Worm (Caenorhabditis elegans) whole organism, late embryonic: ENCODE measurements around the gene cTel55X.1.
A peak's percentile ranks its signal among the peaks of the same experiment; 100 is the strongest.

Source experiments
- F13H6.1 ChIP-seq: sonication (generic microtip); optimal IDR thresholded peaks from 2 replicates; lab custom pipeline; 2016; ENCODE audit warnings: missing genetic modification characterization, missing compliant biosample characterization
- K02D7.2 ChIP-seq: sonication (generic microtip); optimal IDR thresholded peaks from 2 replicates; lab custom pipeline; 2017; ENCODE audit warnings: mild to moderate bottlenecking, missing genetic modification characterization, missing compliant biosample characterization
- K09A11.1 ChIP-seq: sonication (generic microtip); optimal IDR thresholded peaks from 2 replicates; lab custom pipeline; 2017; ENCODE audit warnings: antibody characterized with exemption, mild to moderate bottlenecking, missing genetic modification characterization, missing compliant biosample characterization; ENCODE audit not compliant: insufficient read depth
- Y22D7AL.16 ChIP-seq: sonication (generic microtip); optimal IDR thresholded peaks from 2 replicates; lab custom pipeline; 2016; ENCODE audit warnings: missing genetic modification characterization, missing compliant biosample characterization
- ceh-18 ChIP-seq: sonication (generic microtip); optimal IDR thresholded peaks from 2 replicates; lab custom pipeline; 2016; ENCODE audit warnings: missing genetic modification characterization, missing compliant biosample characterization
- ceh-2 ChIP-seq: sonication (generic microtip); optimal IDR thresholded peaks from 2 replicates; lab custom pipeline; 2016; ENCODE audit warnings: missing genotype, missing genetic modification characterization, missing compliant biosample characterization
- ceh-24 ChIP-seq: sonication (generic microtip); optimal IDR thresholded peaks from 2 replicates; lab custom pipeline; 2016; ENCODE audit warnings: mild to moderate bottlenecking, missing genetic modification characterization, missing compliant biosample characterization
- ceh-31 ChIP-seq: sonication (generic microtip); optimal IDR thresholded peaks from 2 replicates; lab custom pipeline; 2016; ENCODE audit warnings: missing genetic modification characterization, missing compliant biosample characterization
- ceh-34 ChIP-seq: sonication (generic microtip); optimal IDR thresholded peaks from 2 replicates; lab custom pipeline; 2016; ENCODE audit warnings: mild to moderate bottlenecking, missing genetic modification characterization, missing compliant biosample characterization
- ceh-48 ChIP-seq: sonication (generic microtip); optimal IDR thresholded peaks from 2 replicates; lab custom pipeline; 2016; ENCODE audit warnings: missing genetic modification characterization, inconsistent platforms, missing compliant biosample characterization
- ceh-9 ChIP-seq: sonication (generic microtip); optimal IDR thresholded peaks from 2 replicates; lab custom pipeline; 2016; ENCODE audit warnings: mild to moderate bottlenecking, missing genetic modification characterization, inconsistent platforms, missing compliant biosample characterization
- dmd-4 ChIP-seq: sonication (generic microtip); optimal IDR thresholded peaks from 2 replicates; lab custom pipeline; 2016; ENCODE audit warnings: borderline replicate concordance, missing genetic modification characterization, missing compliant biosample characterization
- dve-1 ChIP-seq: sonication (generic microtip); optimal IDR thresholded peaks from 2 replicates; lab custom pipeline; 2017; ENCODE audit warnings: antibody characterized with exemption, mild to moderate bottlenecking, missing genetic modification characterization, missing compliant biosample characterization
- elt-2 ChIP-seq: sonication (generic microtip); optimal IDR thresholded peaks from 2 replicates; lab custom pipeline; 2016; ENCODE audit warnings: missing genetic modification reagents, missing genetic modification characterization, missing compliant biosample characterization
- fkh-10 ChIP-seq: fragments of 150-350 bp; optimal IDR thresholded peaks from 2 replicates; lab custom pipeline; 2014; ENCODE audit warnings: missing biosample characterization, missing genetic modification reagents, missing genetic modification characterization
- gmeb-2 ChIP-seq: sonication (generic microtip); optimal IDR thresholded peaks from 2 replicates; lab custom pipeline; 2016; ENCODE audit warnings: missing genetic modification characterization, inconsistent platforms, missing compliant biosample characterization
- hlh-13 ChIP-seq: fragments of 200-800 bp; sonication (Bioruptor generic); optimal IDR thresholded peaks from 2 replicates; lab custom pipeline; 2018; ENCODE audit warnings: mild to moderate bottlenecking, missing genetic modification characterization, missing compliant biosample characterization
- hlh-15 ChIP-seq: sonication (generic microtip); optimal IDR thresholded peaks from 2 replicates; lab custom pipeline; 2016; ENCODE audit warnings: missing genetic modification characterization, missing compliant biosample characterization
- hlh-30 ChIP-seq: sonication (generic microtip); optimal IDR thresholded peaks from 2 replicates; lab custom pipeline; 2017; ENCODE audit warnings: antibody characterized with exemption, missing genetic modification characterization, missing compliant biosample characterization; ENCODE audit not compliant: insufficient read depth
- hlh-6 ChIP-seq: sonication (generic microtip); optimal IDR thresholded peaks from 2 replicates; lab custom pipeline; 2016; ENCODE audit warnings: missing genotype, missing genetic modification characterization, missing compliant biosample characterization
- madf-2 ChIP-seq: sonication (generic microtip); optimal IDR thresholded peaks from 2 replicates; lab custom pipeline; 2017; ENCODE audit warnings: missing genetic modification characterization, missing compliant biosample characterization
- mec-3 ChIP-seq: sonication (generic microtip); optimal IDR thresholded peaks from 2 replicates; lab custom pipeline; 2016; ENCODE audit warnings: borderline replicate concordance, missing genetic modification characterization, missing compliant biosample characterization
- nfya-1 ChIP-seq: sonication (generic microtip); optimal IDR thresholded peaks from 2 replicates; lab custom pipeline; 2017; ENCODE audit warnings: missing genetic modification characterization, mild to moderate bottlenecking, missing compliant biosample characterization, antibody characterized with exemption, moderate library complexity
- npax-4 ChIP-seq: sonication (generic microtip); optimal IDR thresholded peaks from 2 replicates; lab custom pipeline; 2016; ENCODE audit warnings: missing genetic modification characterization, missing compliant biosample characterization
- pat-9 ChIP-seq: fragments of 200-800 bp; sonication (Bioruptor generic); optimal IDR thresholded peaks from 2 replicates; lab custom pipeline; 2018; ENCODE audit warnings: mild to moderate bottlenecking, missing genetic modification characterization, moderate library complexity, missing compliant biosample characterization
- pax-1 ChIP-seq: fragments of 150-350 bp; optimal IDR thresholded peaks from 2 replicates; lab custom pipeline; 2014; ENCODE audit warnings: missing biosample characterization, missing genetic modification characterization
- pha-4 ChIP-seq: fragments of 150-350 bp; optimal IDR thresholded peaks from 2 replicates; lab custom pipeline; 2018; ENCODE audit warnings: missing biosample characterization, missing genetic modification reagents, missing genetic modification characterization
- pqm-1 ChIP-seq: sonication (generic microtip); optimal IDR thresholded peaks from 2 replicates; lab custom pipeline; 2016; ENCODE audit warnings: missing genetic modification characterization, missing compliant biosample characterization
- pros-1 ChIP-seq: fragments of 150-350 bp; optimal IDR thresholded peaks from 2 replicates; lab custom pipeline; 2014; ENCODE audit warnings: missing biosample characterization, missing genetic modification reagents, missing genetic modification characterization
- ref-2 ChIP-seq: sonication (generic microtip); optimal IDR thresholded peaks from 2 replicates; lab custom pipeline; 2016; ENCODE audit warnings: missing genetic modification characterization, missing compliant biosample characterization
- rnt-1 ChIP-seq: sonication (generic microtip); optimal IDR thresholded peaks from 2 replicates; lab custom pipeline; 2016; ENCODE audit warnings: missing genetic modification characterization, missing compliant biosample characterization
- sox-4 ChIP-seq: sonication (generic microtip); optimal IDR thresholded peaks from 2 replicates; lab custom pipeline; 2017; ENCODE audit warnings: mild to moderate bottlenecking, missing genetic modification characterization, inconsistent platforms, missing compliant biosample characterization
- syd-9 ChIP-seq: sonication (generic microtip); optimal IDR thresholded peaks from 2 replicates; lab custom pipeline; 2016; ENCODE audit warnings: mild to moderate bottlenecking, missing genetic modification characterization, moderate library complexity, missing compliant biosample characterization
- ttx-3 ChIP-seq: sonication (generic microtip); optimal IDR thresholded peaks from 2 replicates; lab custom pipeline; 2016; ENCODE audit warnings: missing genetic modification reagents, missing genetic modification characterization, missing compliant biosample characterization
- unc-3 ChIP-seq, 2 experiments: fragments of 200-800 bp in 1 of 2; sonication (Bioruptor generic) in 1 of 2; sonication (generic microtip) in 1 of 2; conservative IDR thresholded peaks in 1 of 2; optimal IDR thresholded peaks in 1 of 2; 2 replicates each; pipeline versions ENCODE4 v1.3.6 to Lab custom; 2016 to 2022; ENCODE audit warnings: missing compliant biosample characterization in 2 of 2, missing genetic modification characterization in 2 of 2, missing genetic modification reagents in 1 of 2
- unc-42 ChIP-seq: sonication (generic microtip); optimal IDR thresholded peaks from 2 replicates; lab custom pipeline; 2016; ENCODE audit warnings: missing genotype, missing genetic modification characterization, missing compliant biosample characterization
- unc-55 ChIP-seq: sonication (generic microtip); optimal IDR thresholded peaks from 2 replicates; lab custom pipeline; 2017; ENCODE audit warnings: missing biosample characterization, missing genetic modification reagents, missing genetic modification characterization
- ztf-16 ChIP-seq: sonication (generic microtip); optimal IDR thresholded peaks from 2 replicates; lab custom pipeline; 2017; ENCODE audit warnings: missing genetic modification characterization, missing compliant biosample characterization

The cTel55X.1 gene

DNA sequence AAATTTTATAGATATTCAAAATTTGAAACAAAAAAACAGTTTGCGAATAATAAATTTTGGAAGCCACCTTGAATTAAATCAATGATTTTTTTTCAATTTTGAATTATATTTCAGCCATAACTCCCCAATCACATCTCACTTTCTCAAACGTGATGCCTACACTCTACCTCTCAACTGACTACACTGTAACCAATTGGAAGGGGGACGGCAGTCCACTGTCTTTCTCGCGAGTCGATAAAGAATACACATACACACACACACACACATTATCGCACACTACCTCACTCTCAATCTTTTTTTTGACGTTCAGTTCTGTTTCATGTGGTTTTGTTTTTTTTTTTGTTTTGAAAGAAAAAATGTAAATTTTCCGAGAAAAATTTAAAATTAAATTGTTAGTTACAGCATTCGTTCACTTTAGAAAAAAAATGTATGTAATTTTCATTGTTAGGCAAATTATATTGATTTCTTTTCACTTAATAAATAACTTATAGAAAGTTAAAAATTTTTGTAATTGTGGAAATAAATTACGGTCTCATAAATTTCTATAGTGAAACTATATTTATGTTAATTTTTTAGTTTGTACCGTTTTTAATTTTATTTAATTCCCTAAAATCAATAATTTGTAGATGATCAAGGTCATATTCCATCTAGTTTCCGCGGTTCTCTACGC lies at the start of gene cTel55X.1:
TSS of gene cTel55X.1 (plus strand) at position 620 of the 670 bp plus-strand sequence.
- TF ChIP-seq dve-1 (no peak), unc-42 (tag; lab: Kevin White, UChicago) (no peak), hlh-30 (tag; lab: Kevin White, UChicago) (no peak), F13H6.1 (tag; lab: Kevin White, UChicago) (no peak), hlh-13 (no peak), unc-55 (GFP tag; lab: Kevin White, UChicago) (no peak), pat-9 (tag; lab: Kevin White, UChicago) (no peak), Y22D7AL.16 (no peak), K02D7.2 (no peak), madf-2 (tag; lab: Kevin White, UChicago) (no peak), pqm-1 (tag; lab: Kevin White, UChicago) (no peak), ttx-3 (tag; lab: Kevin White, UChicago) (no peak), ceh-9 (tag; lab: Kevin White, UChicago) (no peak)

DNA sequence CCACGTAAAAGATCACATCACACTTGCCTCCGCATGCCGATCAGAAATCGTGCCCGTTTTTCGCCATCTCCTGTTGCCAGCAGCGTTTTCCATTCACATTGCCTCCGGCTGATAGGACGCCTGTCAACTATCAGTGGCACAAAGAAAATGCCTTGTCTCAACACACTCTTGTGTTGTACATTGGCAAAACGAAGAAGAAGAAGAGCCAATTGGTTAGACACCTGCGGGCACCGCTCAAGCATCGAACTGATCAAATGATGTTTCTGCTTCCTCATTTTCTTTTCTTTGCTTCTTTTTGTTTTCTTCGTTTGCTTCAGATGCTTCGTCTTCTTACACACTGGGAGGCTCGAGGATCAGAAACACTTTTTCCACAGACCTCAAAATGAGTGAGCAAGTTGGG lies 47.5 kb upstream of the cTel55X.1 start:
- TF ChIP-seq K09A11.1 (tag; lab: Kevin White, UChicago) (no peak), dve-1 (no peak), ztf-16 (tag; lab: Kevin White, UChicago) (no peak), ref-2 (peak; percentile 8), sox-4 (no peak), pat-9 (tag; lab: Kevin White, UChicago) (no peak), elt-2 (tag; lab: Kevin White, UChicago) (no peak), ceh-24 (tag; lab: Kevin White, UChicago) (no peak), ceh-31 (no peak), gmeb-2 (tag; lab: Kevin White, UChicago) (no peak), pha-4 (tag; lab: Kevin White, UChicago) (no peak), hlh-15 (tag; lab: Kevin White, UChicago) (no peak), ceh-48 (no peak), fkh-10 (GFP tag; lab: Kevin White, UChicago) (no peak), pros-1 (tag; lab: Kevin White, UChicago) (no peak), hlh-6 (tag; lab: Kevin White, UChicago) (no peak), ceh-34 (peak; percentile 1), ceh-18 (peak; percentile 71), syd-9 (tag; lab: Kevin White, UChicago) (no peak), ceh-2 (tag; lab: Kevin White, UChicago) (no peak), hlh-30 (tag; lab: Kevin White, UChicago) (no peak), K02D7.2 (no peak), unc-55 (GFP tag; lab: Kevin White, UChicago) (peak; percentile 23), npax-4 (tag; lab: Kevin White, UChicago) (no peak), unc-3 (GFP tag; conservative IDR thresholded peaks at IDR 0.05; lab: Robert Waterston, UW) (no peak), unc-3 (tag; optimal IDR thresholded peaks at IDR 0.05; lab: Kevin White, UChicago) (no peak), pax-1 (tag; lab: Kevin White, UChicago) (no peak), dmd-4 (tag; lab: Kevin White, UChicago) (no peak), nfya-1 (tag; lab: Kevin White, UChicago) (peak; percentile 23), rnt-1 (tag; lab: Kevin White, UChicago) (no peak), mec-3 (tag; lab: Kevin White, UChicago) (no peak)
